Worm (Caenorhabditis elegans) whole organism, late embryonic: ENCODE data around the gene F56H11.2.

ENCODE experiments used
- ama-1 ChIP-seq: fragments of 150-350 bp; optimal IDR thresholded peaks from 2 replicates; lab custom pipeline; 2014
- ceh-30 ChIP-seq: fragments of 150-350 bp; optimal IDR thresholded peaks from 2 replicates; lab custom pipeline; 2014; ENCODE audit warnings: missing biosample characterization, missing genetic modification characterization
- ceh-45 ChIP-seq: fragments of 200-800 bp; sonication (Bioruptor generic); IDR thresholded peaks from 2 replicates; pipeline ENCODE4 v1.3.6; 2022; ENCODE audit warnings: missing genetic modification reagents, missing genetic modification characterization, missing compliant biosample characterization
- elt-2 ChIP-seq: sonication (generic microtip); optimal IDR thresholded peaks from 2 replicates; lab custom pipeline; 2016; ENCODE audit warnings: missing genetic modification reagents, missing genetic modification characterization, missing compliant biosample characterization
- mec-3 ChIP-seq: sonication (generic microtip); optimal IDR thresholded peaks from 2 replicates; lab custom pipeline; 2016; ENCODE audit warnings: borderline replicate concordance, missing genetic modification characterization, missing compliant biosample characterization
- nfya-1 ChIP-seq: sonication (generic microtip); optimal IDR thresholded peaks from 2 replicates; lab custom pipeline; 2017; ENCODE audit warnings: missing genetic modification characterization, mild to moderate bottlenecking, missing compliant biosample characterization, antibody characterized with exemption, moderate library complexity
- npax-4 ChIP-seq: sonication (generic microtip); optimal IDR thresholded peaks from 2 replicates; lab custom pipeline; 2016; ENCODE audit warnings: missing genetic modification characterization, missing compliant biosample characterization
- pha-2 ChIP-seq: sonication (generic microtip); optimal IDR thresholded peaks from 2 replicates; lab custom pipeline; 2017; ENCODE audit warnings: mild to moderate bottlenecking, missing genetic modification characterization, missing compliant biosample characterization
- pqm-1 ChIP-seq: sonication (generic microtip); optimal IDR thresholded peaks from 2 replicates; lab custom pipeline; 2016; ENCODE audit warnings: missing genetic modification characterization, missing compliant biosample characterization
- syd-9 ChIP-seq: sonication (generic microtip); optimal IDR thresholded peaks from 2 replicates; lab custom pipeline; 2016; ENCODE audit warnings: mild to moderate bottlenecking, missing genetic modification characterization, moderate library complexity, missing compliant biosample characterization
- ttx-3 ChIP-seq: sonication (generic microtip); optimal IDR thresholded peaks from 2 replicates; lab custom pipeline; 2016; ENCODE audit warnings: missing genetic modification reagents, missing genetic modification characterization, missing compliant biosample characterization
- unc-42 ChIP-seq: sonication (generic microtip); optimal IDR thresholded peaks from 2 replicates; lab custom pipeline; 2016; ENCODE audit warnings: missing genotype, missing genetic modification characterization, missing compliant biosample characterization
- ztf-16 ChIP-seq: sonication (generic microtip); optimal IDR thresholded peaks from 2 replicates; lab custom pipeline; 2017; ENCODE audit warnings: missing genetic modification characterization, missing compliant biosample characterization

DNA sequence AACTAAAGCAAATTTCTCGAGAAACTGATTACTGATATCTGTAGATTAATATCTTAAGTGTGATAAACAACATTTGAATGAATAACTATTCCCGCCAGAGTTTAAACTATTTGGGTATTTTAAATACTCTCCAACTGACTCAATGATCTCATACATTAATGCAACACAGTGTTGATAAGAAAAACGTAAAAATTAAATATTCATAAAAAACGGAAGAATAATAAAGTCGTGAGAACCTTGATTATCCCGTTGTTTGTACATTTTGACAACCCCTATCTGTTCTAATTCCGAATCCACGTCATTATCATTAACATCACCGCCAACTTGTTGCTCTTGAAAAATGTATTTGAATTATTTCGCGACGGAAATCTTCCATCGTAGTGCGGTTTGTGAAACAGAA, 3.3 kb downstream of the F56H11.2 start, which contains the start of gene elo-7:
- TF ChIP-seq ztf-16 (no peak), elt-2 (no peak), npax-4 (tag; lab: Kevin White, UChicago) (no peak), pqm-1 (tag; lab: Kevin White, UChicago) (no peak), ceh-45 (no peak), ttx-3 (no peak), ama-1 (lab: Kevin White, UChicago) (no peak), nfya-1 (tag; lab: Kevin White, UChicago) (no peak), pha-2 (tag; lab: Kevin White, UChicago) (no peak), syd-9 (no peak), mec-3 (tag; lab: Kevin White, UChicago) (no peak), unc-42 (tag; lab: Kevin White, UChicago) (no peak), ceh-30 (tag; lab: Kevin White, UChicago) (no peak)
